Worm (Caenorhabditis elegans): Measurements from ENCODE around the gene srg-59.

- TF ChIP-seq fkh-10 (GFP tag; optimal IDR thresholded peaks at IDR 0.05) (no peak), lin-14 (GFP tag; optimal IDR thresholded peaks at IDR 0.05) (no peak), unc-130 (tag; optimal IDR thresholded peaks at IDR 0.05) (no peak), unc-86 (tag; optimal IDR thresholded peaks at IDR 0.05) (no peak), xbp-1 (tag; optimal IDR thresholded peaks at IDR 0.05) (no peak), jun-1 (tag; optimal IDR thresholded peaks at IDR 0.05) (no peak), unc-62 (GFP tag; optimal IDR thresholded peaks at IDR 0.05) (no peak), mab-9 (GFP tag; IDR thresholded peaks at IDR 0.05) (no peak), swsn-7 (tag; optimal IDR thresholded peaks at IDR 0.05) (no peak), lin-35 (GFP tag; optimal IDR thresholded peaks at IDR 0.05) (no peak), nhr-85 (tag) (no peak), nhr-77 (tag; optimal IDR thresholded peaks at IDR 0.05) (no peak), nhr-12 (tag; optimal IDR thresholded peaks at IDR 0.05) (no peak), mep-1 (tag; optimal IDR thresholded peaks at IDR 0.05) (no peak)
These were observed 13.0 kb upstream of the srg-59 start, which contains the start of gene srg-56 for ce11 chrV:2738174-2738573.

Data from whole organism, L1 larva.